1 worm cellular context compared by ENCODE assay signal in the genomic region with DNA sequence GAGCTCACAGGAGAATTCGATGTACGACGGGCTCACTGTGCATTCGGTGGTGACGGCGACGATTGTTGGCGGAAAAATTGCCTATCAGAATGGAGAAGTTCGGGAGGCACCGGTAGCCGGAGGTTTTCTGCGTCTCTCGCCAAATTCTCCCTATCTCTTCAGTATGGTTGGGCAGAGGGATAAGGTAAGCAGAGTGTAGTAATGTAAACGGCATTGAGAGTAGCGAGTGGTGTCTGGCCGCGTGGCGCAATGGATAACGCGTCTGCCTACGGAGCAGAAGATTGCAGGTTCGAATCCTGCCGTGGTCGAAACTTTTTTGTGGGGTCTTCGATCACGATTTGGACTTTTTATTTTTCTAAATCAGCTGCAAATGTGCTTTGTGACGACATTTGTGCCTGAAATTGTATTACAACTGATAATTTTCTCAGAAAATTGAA.
TF ChIP-seq lines count a peak whose summit lies in the region.

No protein-coding gene starts in this region.

TF ChIP-seq in whole organism, young adult, 124 proteins besides CTCF, POLR2A, EP300 and RAD21 (continued from another document):
- TF ChIP-seq F33H1.4 (GFP tag; IDR thresholded peaks at IDR 0.05; lab: Robert Waterston, UW) (no peak), ZK185.1 (tag; optimal IDR thresholded peaks at IDR 0.05; lab: Kevin White, UChicago; ENCODE audit: poor library complexity, severe bottlenecking) (peak; percentile 79), pbrm-1 (GFP tag; IDR thresholded peaks at IDR 0.05; lab: Robert Waterston, UW) (peak; percentile 71), mxl-1 (tag; optimal IDR thresholded peaks at IDR 0.05; lab: Kevin White, UChicago) (peak; percentile 45), ccch-3 (GFP tag; optimal IDR thresholded peaks at IDR 0.05; lab: Kevin White, UChicago) (no peak), K11D2.4 (GFP tag; IDR thresholded peaks at IDR 0.05; lab: Robert Waterston, UW) (0 out of 2 replicates have a peak, but pooled peaks have one; percentile 28), hlh-12 (tag; optimal IDR thresholded peaks at IDR 0.05; lab: Kevin White, UChicago) (peak; percentile 43), efl-1 (GFP tag; optimal IDR thresholded peaks at IDR 0.05; lab: Kevin White, UChicago) (peak; percentile 8), Y67H2A.10 (GFP tag; conservative IDR thresholded peaks at IDR 0.05; lab: Robert Waterston, UW) (no peak), B0035.1 (tag; optimal IDR thresholded peaks at IDR 0.05; lab: Kevin White, UChicago) (no peak), snpc-4 (GFP tag; optimal IDR thresholded peaks at IDR 0.05; lab: Kevin White, UChicago) (peak; percentile 23), snpc-4 (tag; optimal IDR thresholded peaks at IDR 0.05; lab: Kevin White, UChicago) (peak in 3 of 4 experiments; percentile 5 to 82 (median 72)), pha-4 (tag; optimal IDR thresholded peaks at IDR 0.05; lab: Kevin White, UChicago) (no peak)
